Worm (Caenorhabditis elegans) whole organism, L2 larva: ENCODE data around the gene ins-20.

Source experiments
- lsy-2 ChIP-seq, 2 experiments: fragments of 150-350 bp in 1 of 2; sonication (generic microtip) in 1 of 2; optimal IDR thresholded peaks; 2 replicates each; lab custom pipeline; 2014 to 2017; ENCODE audit warnings: missing biosample characterization in 2 of 2, missing genetic modification characterization in 2 of 2
- nhr-11 ChIP-seq: fragments of 150-350 bp; optimal IDR thresholded peaks from 2 replicates; lab custom pipeline; 2014; ENCODE audit warnings: missing biosample characterization, missing genetic modification characterization
- snpc-4 ChIP-seq: fragments of 150-350 bp; optimal IDR thresholded peaks from 2 replicates; lab custom pipeline; 2014; ENCODE audit warnings: missing biosample characterization, missing genetic modification characterization
- zag-1 ChIP-seq: fragments of 150-350 bp; optimal IDR thresholded peaks from 2 replicates; lab custom pipeline; 2014; ENCODE audit warnings: missing biosample characterization, missing genetic modification characterization

DNA sequence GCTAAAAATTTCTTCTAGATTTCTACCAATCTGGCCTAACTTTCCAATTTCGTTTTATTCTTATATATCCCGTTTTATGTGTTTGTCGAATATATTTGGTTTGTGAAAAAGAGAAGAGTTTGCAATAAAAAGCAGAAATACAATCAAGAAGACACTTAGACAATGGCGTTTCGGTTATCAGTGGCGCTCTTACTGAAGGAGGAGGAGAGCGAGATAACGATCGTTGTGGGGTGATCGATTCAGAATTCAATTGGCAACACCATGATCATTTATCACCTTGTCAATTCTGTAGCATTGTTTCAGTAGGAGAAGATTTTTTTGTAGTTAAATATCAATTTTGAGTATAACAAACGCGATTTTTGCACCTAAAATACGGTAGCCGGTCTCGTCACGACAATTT lies 38.9 kb downstream of the ins-20 start:
- TF ChIP-seq snpc-4, result no peak
- no peak for TF ChIP-seq zag-1 (tag; lab: Kevin White, UChicago)
- TF ChIP-seq nhr-11, result no peak
- TF ChIP-seq lsy-2 (tag; optimal IDR thresholded peaks at IDR 0.05; lab: Kevin White, UChicago), result no peak
